Fruit fly (Drosophila melanogaster) whole organism, embryonic: ENCODE results near the gene CG31100.

Experiments
- Abd-B ChIP-seq: fragments of 200-800 bp; sonication (Bioruptor generic); optimal IDR thresholded peaks from 2 replicates; lab custom pipeline; 2018; ENCODE audit warnings: missing biosample characterization, mild to moderate bottlenecking, missing genetic modification characterization, moderate library complexity
- Ada2b ChIP-seq: fragments of 200-800 bp; sonication (Bioruptor generic); IDR thresholded peaks from 2 replicates; pipeline ENCODE4 v1.3.6; 2022; ENCODE audit warnings: missing biosample characterization, missing genetic modification characterization
- Bgb ChIP-seq: fragments of 200-800 bp; sonication (Bioruptor generic); IDR thresholded peaks from 2 replicates; pipeline ENCODE4 v1.3.6; 2022; ENCODE audit warnings: missing biosample characterization, missing genetic modification characterization; ENCODE audit not compliant: partially characterized antibody
- BtbVII ChIP-seq: fragments of 200-800 bp; sonication (Bioruptor generic); optimal IDR thresholded peaks from 3 replicates; lab custom pipeline; 2017; ENCODE audit warnings: missing biosample characterization, mild to moderate bottlenecking, missing genetic modification characterization
- CG10267 ChIP-seq: fragments of 200-800 bp; sonication (Bioruptor generic); optimal IDR thresholded peaks from 2 replicates; lab custom pipeline; 2018; ENCODE audit warnings: missing biosample characterization, mild to moderate bottlenecking, missing genetic modification characterization, moderate library complexity
- CG11093 ChIP-seq: fragments of 200-800 bp; sonication (Bioruptor generic); IDR thresholded peaks from 3 replicates; pipeline ENCODE4 v1.3.6; 2022; ENCODE audit warnings: missing biosample characterization, missing genetic modification characterization
- CG1233 ChIP-seq: fragments of 200-800 bp; sonication (Bioruptor generic); optimal IDR thresholded peaks from 4 replicates; lab custom pipeline; 2018; ENCODE audit warnings: missing biosample characterization, mild to moderate bottlenecking, missing genetic modification characterization
- CG13424 ChIP-seq: fragments of 200-800 bp; sonication (Bioruptor generic); optimal IDR thresholded peaks from 2 replicates; lab custom pipeline; 2019; ENCODE audit warnings: missing biosample characterization, mild to moderate bottlenecking, missing genetic modification characterization, moderate library complexity
- CG14014 ChIP-seq: fragments of 200-800 bp; sonication (Bioruptor generic); IDR thresholded peaks from 2 replicates; pipeline ENCODE4 v1.3.6; 2022; ENCODE audit warnings: missing biosample characterization, missing genetic modification characterization
- CG15479 ChIP-seq: fragments of 200-800 bp; sonication (Bioruptor generic); optimal IDR thresholded peaks from 3 replicates; lab custom pipeline; 2019; ENCODE audit warnings: missing biosample characterization, mild to moderate bottlenecking, missing genetic modification characterization, moderate library complexity
- CG17568 ChIP-seq: fragments of 200-800 bp; sonication (Bioruptor generic); optimal IDR thresholded peaks from 2 replicates; lab custom pipeline; 2018; ENCODE audit warnings: missing biosample characterization, mild to moderate bottlenecking, missing genetic modification characterization, moderate library complexity
- CG17612 ChIP-seq: fragments of 200-800 bp; sonication (Bioruptor generic); IDR thresholded peaks from 2 replicates; pipeline ENCODE4 v1.3.6; 2022; ENCODE audit warnings: missing biosample characterization, missing genetic modification characterization
- CG34422 ChIP-seq: fragments of 200-800 bp; sonication (Bioruptor generic); IDR thresholded peaks from 3 replicates; pipeline ENCODE4 v1.3.6; 2022; ENCODE audit warnings: missing biosample characterization, missing genetic modification characterization
- CG7556 ChIP-seq: fragments of 200-800 bp; sonication (Bioruptor generic); optimal IDR thresholded peaks from 2 replicates; lab custom pipeline; 2017; ENCODE audit warnings: missing biosample characterization, mild to moderate bottlenecking, missing genetic modification characterization
- CG7745 ChIP-seq: fragments of 200-800 bp; sonication (Bioruptor generic); optimal IDR thresholded peaks from 2 replicates; lab custom pipeline; 2018; ENCODE audit warnings: missing biosample characterization, mild to moderate bottlenecking, missing genetic modification characterization, moderate library complexity
- CG7786 ChIP-seq: fragments of 200-800 bp; sonication (Bioruptor generic); optimal IDR thresholded peaks from 2 replicates; lab custom pipeline; 2016; ENCODE audit warnings: missing biosample characterization, missing genetic modification characterization
- CG8290 ChIP-seq, 3 experiments: fragments of 200-800 bp; sonication (Bioruptor generic); optimal IDR thresholded peaks; 2 replicates each; lab custom pipeline; 2016 to 2019; ENCODE audit warnings: missing biosample characterization in 3 of 3, missing genetic modification characterization in 3 of 3, mild to moderate bottlenecking in 2 of 3, moderate library complexity in 1 of 3
- CG9817 ChIP-seq: fragments of 200-800 bp; sonication (Bioruptor generic); optimal IDR thresholded peaks from 2 replicates; lab custom pipeline; 2018; ENCODE audit warnings: missing biosample characterization, mild to moderate bottlenecking, missing genetic modification characterization, moderate library complexity
- CG9932 ChIP-seq: fragments of 200-800 bp; sonication (Bioruptor generic); IDR thresholded peaks from 2 replicates; pipeline ENCODE4 v1.3.6; 2022; ENCODE audit warnings: missing biosample characterization, missing genetic modification characterization
- Camta ChIP-seq: fragments of 200-800 bp; sonication (Bioruptor generic); optimal IDR thresholded peaks from 2 replicates; lab custom pipeline; 2016; ENCODE audit warnings: missing biosample characterization, missing genetic modification characterization
- Dip2 ChIP-seq: fragments of 200-800 bp; sonication (Bioruptor generic); IDR thresholded peaks from 2 replicates; pipeline ENCODE4 v1.3.6; 2022; ENCODE audit warnings: missing biosample characterization, missing genetic modification characterization
- ERR ChIP-seq: fragments of 200-800 bp; sonication (Bioruptor generic); optimal IDR thresholded peaks from 2 replicates; lab custom pipeline; 2016; ENCODE audit warnings: missing biosample characterization, missing genetic modification characterization
- Ets97D ChIP-seq: fragments of 200-800 bp; sonication (Bioruptor generic); optimal IDR thresholded peaks from 3 replicates; lab custom pipeline; 2016; ENCODE audit warnings: missing biosample characterization, missing genetic modification characterization
- Fer3 ChIP-seq: fragments of 200-800 bp; sonication (Bioruptor generic); optimal IDR thresholded peaks from 2 replicates; lab custom pipeline; 2018; ENCODE audit warnings: missing biosample characterization, mild to moderate bottlenecking, missing genetic modification characterization, moderate library complexity
- GATAe ChIP-seq: fragments of 200-800 bp; sonication (Bioruptor generic); conservative IDR thresholded peaks from 2 replicates; pipeline ENCODE4 v1.3.6; 2022; ENCODE audit warnings: missing biosample characterization, missing genetic modification characterization
- Gsc ChIP-seq: fragments of 200-800 bp; sonication (Bioruptor generic); IDR thresholded peaks from 2 replicates; pipeline ENCODE4 v1.3.6; 2022; ENCODE audit warnings: missing biosample characterization, missing genetic modification characterization
- HHEX ChIP-seq: fragments of 200-800 bp; sonication (Bioruptor generic); optimal IDR thresholded peaks from 3 replicates; lab custom pipeline; 2017; ENCODE audit warnings: missing biosample characterization, mild to moderate bottlenecking, missing genetic modification characterization, missing genetic modification reagents
- Hr39 ChIP-seq: fragments of >200 bp; optimal IDR thresholded peaks from 2 replicates; lab custom pipeline; 2017
- MESR4 ChIP-seq: fragments of 200-800 bp; sonication (Bioruptor generic); optimal IDR thresholded peaks from 2 replicates; lab custom pipeline; 2018; ENCODE audit warnings: missing biosample characterization, mild to moderate bottlenecking, missing genetic modification characterization, moderate library complexity
- MTF-1 ChIP-seq: fragments of 200-800 bp; sonication (Bioruptor generic); optimal IDR thresholded peaks from 2 replicates; lab custom pipeline; 2018; ENCODE audit warnings: missing biosample characterization, mild to moderate bottlenecking, missing genetic modification characterization, borderline replicate concordance
- Opbp ChIP-seq: fragments of 200-800 bp; sonication (Bioruptor generic); IDR thresholded peaks from 3 replicates; pipeline ENCODE4 v1.3.6; 2022; ENCODE audit warnings: missing biosample characterization, missing genetic modification characterization; ENCODE audit not compliant: partially characterized antibody
- Rx ChIP-seq: fragments of 200-800 bp; sonication (Bioruptor generic); IDR thresholded peaks from 2 replicates; pipeline ENCODE4 v1.3.6; 2022; ENCODE audit warnings: missing biosample characterization, missing genetic modification characterization
- Usf ChIP-seq: fragments of 200-800 bp; sonication (Bioruptor generic); optimal IDR thresholded peaks from 2 replicates; lab custom pipeline; 2017; ENCODE audit warnings: missing genotype, missing biosample characterization, missing genetic modification characterization
- chm ChIP-seq: fragments of 200-800 bp; sonication (Bioruptor generic); IDR thresholded peaks from 2 replicates; pipeline ENCODE4 v1.3.6; 2022; ENCODE audit warnings: missing biosample characterization, missing genetic modification characterization
- crol ChIP-seq: fragments of 200-800 bp; sonication (Bioruptor generic); IDR thresholded peaks from 2 replicates; pipeline ENCODE4 v1.3.6; 2022; ENCODE audit warnings: missing biosample characterization, missing genetic modification characterization
- crp ChIP-seq, 2 experiments: fragments of 200-800 bp; sonication (Bioruptor generic); optimal IDR thresholded peaks; 2 replicates in 1 of 2; 3 replicates in 1 of 2; lab custom pipeline; 2017; ENCODE audit warnings: missing biosample characterization in 2 of 2, missing genetic modification characterization in 2 of 2, mild to moderate bottlenecking in 1 of 2, moderate library complexity in 1 of 2
- eve ChIP-seq, 2 experiments: fragments of >200 bp; optimal IDR thresholded peaks; 2 replicates each; lab custom pipeline; 2017; ENCODE audit warnings: missing biosample characterization in 2 of 2, missing genetic modification characterization in 2 of 2
- ewg ChIP-seq: fragments of 200-800 bp; sonication (Bioruptor generic); optimal IDR thresholded peaks from 3 replicates; lab custom pipeline; 2017; ENCODE audit warnings: mild to moderate bottlenecking, missing biosample characterization, missing genetic modification reagents, missing genetic modification characterization
- fd96Cb ChIP-seq: fragments of 200-800 bp; sonication (Bioruptor generic); optimal IDR thresholded peaks from 2 replicates; lab custom pipeline; 2018; ENCODE audit warnings: missing biosample characterization, mild to moderate bottlenecking, missing genetic modification characterization, moderate library complexity
- gro ChIP-seq: fragments of 200-800 bp; sonication (Bioruptor generic); optimal IDR thresholded peaks from 2 replicates; lab custom pipeline; 2016; ENCODE audit warnings: missing biosample characterization, missing genetic modification characterization
- hkb ChIP-seq, 2 experiments: fragments of 200-800 bp in 1 of 2; fragments of >200 bp in 1 of 2; sonication (Bioruptor generic) in 1 of 2; IDR thresholded peaks in 1 of 2; optimal IDR thresholded peaks in 1 of 2; 2 replicates each; pipeline versions ENCODE4 v1.3.6 to Lab custom; 2017 to 2022; ENCODE audit warnings: missing biosample characterization in 1 of 2, missing genetic modification characterization in 1 of 2
- jumu ChIP-seq: fragments of 200-800 bp; sonication (Bioruptor generic); optimal IDR thresholded peaks from 3 replicates; lab custom pipeline; 2016; ENCODE audit warnings: missing biosample characterization, missing genetic modification characterization
- psq ChIP-seq: fragments of 200-800 bp; sonication (Bioruptor generic); optimal IDR thresholded peaks from 2 replicates; lab custom pipeline; 2017; ENCODE audit warnings: missing biosample characterization, missing genetic modification characterization
- schlank ChIP-seq: fragments of 200-800 bp; sonication (Bioruptor generic); optimal IDR thresholded peaks from 2 replicates; lab custom pipeline; 2018; ENCODE audit warnings: missing biosample characterization, mild to moderate bottlenecking, missing genetic modification characterization
- sd ChIP-seq: fragments of 200-800 bp; sonication (Bioruptor generic); optimal IDR thresholded peaks from 3 replicates; lab custom pipeline; 2018; ENCODE audit warnings: missing biosample characterization, mild to moderate bottlenecking, missing genetic modification characterization, moderate library complexity
- sima ChIP-seq: fragments of 200-800 bp; sonication (Bioruptor generic); optimal IDR thresholded peaks from 2 replicates; lab custom pipeline; 2016; ENCODE audit warnings: missing biosample characterization, missing genetic modification characterization
- slou ChIP-seq: fragments of 200-800 bp; sonication (Bioruptor generic); optimal IDR thresholded peaks from 3 replicates; lab custom pipeline; 2016; ENCODE audit warnings: missing biosample characterization, missing genetic modification characterization
- tap ChIP-seq: fragments of 200-800 bp; optimal IDR thresholded peaks from 3 replicates; lab custom pipeline; 2019; ENCODE audit warnings: missing biosample characterization, mild to moderate bottlenecking, missing genetic modification characterization, moderate library complexity
- ttk ChIP-seq: fragments of 200-800 bp; sonication (Bioruptor generic); IDR thresholded peaks from 2 replicates; pipeline ENCODE4 v2.1.2; 2022; ENCODE audit warnings: missing biosample characterization, missing genetic modification characterization

The CG31100 gene

DNA sequence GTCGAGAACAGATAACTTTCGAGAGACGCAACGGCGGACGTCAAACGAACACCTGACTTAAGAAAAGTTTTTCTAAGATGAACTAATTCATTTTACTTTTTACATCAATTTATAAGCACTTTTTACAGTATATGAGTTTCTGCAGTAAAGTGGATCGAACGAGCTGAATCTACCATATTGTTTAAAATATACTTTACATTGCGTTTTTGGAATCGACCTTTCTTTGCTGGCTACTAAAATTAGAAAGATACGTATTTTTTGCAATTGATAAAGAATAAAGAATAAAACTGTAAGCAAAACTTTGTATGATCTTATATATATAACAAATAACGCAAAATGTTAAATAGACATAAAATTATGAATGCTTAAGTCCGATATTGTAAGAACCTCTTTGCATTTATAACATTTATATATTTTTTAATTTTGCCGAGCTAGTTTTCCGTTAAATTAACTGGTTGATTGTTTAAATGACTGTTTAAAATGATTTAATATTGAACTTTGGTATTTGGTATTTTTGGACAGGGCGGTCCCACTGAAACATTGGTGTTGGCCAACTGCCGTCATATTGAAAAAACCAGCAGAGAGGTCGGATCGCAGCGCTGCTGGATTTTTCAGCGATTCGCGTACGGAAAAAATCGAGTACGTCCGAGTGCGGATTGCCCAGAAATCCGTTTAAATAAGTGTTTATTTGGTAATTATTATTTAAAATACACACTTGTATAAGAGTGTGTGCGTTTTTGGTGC is 48.7 kb upstream of the CG31100 start, which contains the start of gene Kdm2 (continued):
- TF ChIP-seq Opbp (no peak), CG13424 (no peak), Camta (GFP tag; lab: Kevin White, UChicago) (peak; percentile 18), psq (GFP tag; lab: Kevin White, UChicago) (no peak), CG7745 (tag; lab: Kevin White, UChicago) (peak; percentile 18), CG7786 (GFP tag; lab: Kevin White, UChicago) (no peak), sima (no peak), MESR4 (peak; percentile 74), CG11093 (GFP tag; lab: Robert Waterston, UW) (no peak), CG17568 (GFP tag; lab: Kevin White, UChicago) (no peak), fd96Cb (no peak), ewg (GFP tag; lab: Kevin White, UChicago) (no peak), Abd-B (no peak), MTF-1 (GFP tag; lab: Kevin White, UChicago) (peak; percentile 63), BtbVII (GFP tag; lab: Kevin White, UChicago) (peak; percentile 34), sd (tag; lab: Kevin White, UChicago) (no peak), tap (tag; lab: Kevin White, UChicago) (peak; percentile 49), GATAe (GFP tag; lab: Robert Waterston, UW) (no peak), CG8290 (GFP tag; optimal IDR thresholded peaks at IDR 0.05; lab: Kevin White, UChicago) (no peak), CG8290 (tag; optimal IDR thresholded peaks at IDR 0.05; lab: Kevin White, UChicago) (peak in 1 of 2 experiments; percentile 77), eve (GFP tag; optimal IDR thresholded peaks at IDR 0.05; lab: Kevin White, UChicago) (no peak), CG15479 (GFP tag; lab: Kevin White, UChicago) (no peak), slou (GFP tag; lab: Kevin White, UChicago) (no peak), CG17612 (GFP tag; lab: Robert Waterston, UW) (no peak), CG1233 (GFP tag; lab: Kevin White, UChicago) (peak; percentile 30), ttk (no peak), crp (GFP tag; optimal IDR thresholded peaks at IDR 0.05; lab: Kevin White, UChicago) (no peak), CG10267 (tag; lab: Kevin White, UChicago) (peak; percentile 67), Fer3 (tag; lab: Kevin White, UChicago) (peak; percentile 42), Bgb (GFP tag; lab: Robert Waterston, UW) (no peak), Hr39 (lab: Kevin White, UChicago) (no peak), chm (no peak), CG9817 (tag; lab: Kevin White, UChicago) (no peak), jumu (no peak), Ets97D (no peak), CG34422 (GFP tag; lab: Robert Waterston, UW) (no peak), hkb (optimal IDR thresholded peaks at IDR 0.05; lab: Kevin White, UChicago) (no peak), hkb (GFP tag; IDR thresholded peaks at IDR 0.05; lab: Robert Waterston, UW) (no peak), schlank (tag; lab: Kevin White, UChicago) (no peak), ERR (GFP tag; lab: Kevin White, UChicago) (no peak), Rx (GFP tag; lab: Robert Waterston, UW) (no peak), CG7556 (GFP tag; lab: Kevin White, UChicago) (no peak), crol (GFP tag; lab: Robert Waterston, UW) (no peak), CG9932 (GFP tag; lab: Robert Waterston, UW) (no peak), Ada2b (GFP tag; lab: Robert Waterston, UW) (no peak), gro (GFP tag; lab: Kevin White, UChicago) (peak; percentile 63), Usf (GFP tag; lab: Kevin White, UChicago) (no peak), HHEX (GFP tag; lab: Kevin White, UChicago) (no peak), CG14014 (GFP tag; lab: Robert Waterston, UW) (no peak), Gsc (no peak), Dip2 (GFP tag; lab: Robert Waterston, UW) (no peak)
